Fruit fly (Drosophila melanogaster) whole organism, adult: Measurements from ENCODE around the gene CG7781.

Source experiments
- CG11617 ChIP-seq: fragments of 200-800 bp; sonication (Bioruptor generic); optimal IDR thresholded peaks from 2 replicates; lab custom pipeline; 2017; ENCODE audit warnings: mild to moderate bottlenecking, missing biosample characterization, missing genetic modification reagents, missing genetic modification characterization
- CG14711 ChIP-seq: fragments of 200-800 bp; sonication (Bioruptor generic); optimal IDR thresholded peaks from 2 replicates; lab custom pipeline; 2018; ENCODE audit warnings: missing biosample characterization, mild to moderate bottlenecking, missing genetic modification characterization, moderate library complexity
- CG33017 ChIP-seq: fragments of 200-800 bp; sonication (Bioruptor generic); optimal IDR thresholded peaks from 2 replicates; lab custom pipeline; 2018; ENCODE audit warnings: missing biosample characterization, mild to moderate bottlenecking, missing genetic modification characterization, moderate library complexity
- CG5204 ChIP-seq: fragments of 200-800 bp; sonication (Bioruptor generic); optimal IDR thresholded peaks from 2 replicates; lab custom pipeline; 2016; ENCODE audit warnings: missing biosample characterization, missing genetic modification characterization
- CG7045 ChIP-seq: fragments of 200-800 bp; sonication (Bioruptor generic); optimal IDR thresholded peaks from 2 replicates; lab custom pipeline; 2017; ENCODE audit warnings: missing biosample characterization, mild to moderate bottlenecking, missing genetic modification characterization
- Crg-1 ChIP-seq: fragments of 200-800 bp; sonication (Bioruptor generic); optimal IDR thresholded peaks from 2 replicates; lab custom pipeline; 2016; ENCODE audit warnings: missing biosample characterization, missing genetic modification characterization
- Hr96 ChIP-seq: fragments of 200-800 bp; sonication (Bioruptor generic); optimal IDR thresholded peaks from 2 replicates; lab custom pipeline; 2016; ENCODE audit warnings: missing biosample characterization, missing genetic modification characterization
- bab1 ChIP-seq: fragments of 200-800 bp; sonication (Bioruptor generic); optimal IDR thresholded peaks from 3 replicates; lab custom pipeline; 2019; ENCODE audit warnings: missing biosample characterization, mild to moderate bottlenecking, missing genetic modification characterization, moderate library complexity
- cic ChIP-seq: fragments of 200-800 bp; sonication (Bioruptor generic); optimal IDR thresholded peaks from 2 replicates; lab custom pipeline; 2017; ENCODE audit warnings: missing biosample characterization, mild to moderate bottlenecking, missing genetic modification characterization, moderate library complexity
- cnc ChIP-seq, 2 experiments: fragments of >200 bp; optimal IDR thresholded peaks; 2 replicates each; lab custom pipeline; 2017
- kay ChIP-seq: fragments of 200-800 bp; sonication (Bioruptor generic); peaks from one replicate; lab custom pipeline; 2016; ENCODE audit warnings: missing biosample characterization, missing genetic modification characterization, borderline replicate concordance
- pad ChIP-seq: fragments of 200-800 bp; sonication (Bioruptor generic); optimal IDR thresholded peaks from 3 replicates; lab custom pipeline; 2017; ENCODE audit warnings: missing biosample characterization, missing genetic modification characterization, mild to moderate bottlenecking, moderate library complexity, missing genetic modification reagents

DNA sequence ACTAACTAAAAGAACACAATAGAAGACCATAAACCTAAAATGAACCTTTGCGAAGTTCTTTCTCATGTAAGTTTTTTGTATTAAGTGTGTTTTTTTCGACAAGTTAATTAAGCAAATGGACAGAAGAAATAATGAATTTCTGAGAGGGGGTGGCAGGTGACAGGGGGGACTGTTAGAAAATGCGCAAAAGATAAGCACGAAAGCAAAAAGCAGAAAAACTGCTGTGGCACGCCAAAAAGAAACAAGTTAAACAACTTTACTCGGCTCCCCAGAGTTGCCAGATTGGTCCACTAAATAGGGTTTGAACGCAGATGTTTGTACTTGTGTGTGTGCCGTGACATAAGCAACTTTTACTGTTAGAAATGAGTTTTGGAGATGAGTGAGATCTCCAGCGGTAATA lies 48.3 kb downstream of the CG7781 start:
- TF ChIP-seq CG5204 (GFP tag; lab: Kevin White, UChicago) (no peak), kay (GFP tag; lab: Kevin White, UChicago) (no peak), CG14711 (tag; lab: Kevin White, UChicago) (peak; percentile 42), CG7045 (GFP tag; lab: Kevin White, UChicago) (no peak), CG11617 (GFP tag; lab: Kevin White, UChicago) (no peak), cnc (optimal IDR thresholded peaks at IDR 0.05; lab: Kevin White, UChicago) (no peak), CG33017 (no peak), pad (GFP tag; lab: Kevin White, UChicago) (no peak), bab1 (GFP tag; lab: Kevin White, UChicago) (no peak), Crg-1 (GFP tag; lab: Kevin White, UChicago) (no peak), cic (GFP tag; lab: Kevin White, UChicago) (no peak), Hr96 (GFP tag; lab: Kevin White, UChicago) (no peak)
